Worm (Caenorhabditis elegans): Measurements from ENCODE around the gene srx-130.

DNA sequence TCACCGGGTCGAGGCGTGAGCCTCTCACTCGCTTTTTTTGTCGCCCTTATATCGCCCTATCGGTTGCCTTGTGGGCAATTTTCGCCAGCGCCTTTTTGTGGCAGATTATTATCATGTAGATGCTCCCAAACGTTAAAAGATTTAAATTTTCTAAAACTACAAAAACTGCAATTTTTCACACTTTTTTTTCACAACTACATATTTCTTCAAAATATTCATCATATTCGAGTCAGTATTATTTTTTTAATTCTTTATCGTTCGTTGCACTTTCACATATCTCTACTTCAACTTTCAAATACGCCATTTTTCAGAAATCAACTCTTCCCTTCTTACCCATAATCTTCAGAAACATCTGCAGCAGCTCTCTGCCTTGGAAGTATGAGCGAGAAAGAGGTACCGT is 30.3 kb upstream of the srx-130 start, which contains the start of gene ceh-24:
- TF ChIP-seq egl-27 (tag; optimal IDR thresholded peaks at IDR 0.05) (no peak), ceh-82 (tag; optimal IDR thresholded peaks at IDR 0.05) (no peak), tbx-2 (tag; optimal IDR thresholded peaks at IDR 0.05) (no peak), nhr-12 (tag; optimal IDR thresholded peaks at IDR 0.05) (no peak)

Measured in whole organism, L1 larva.